Worm (Caenorhabditis elegans): ENCODE data around the gene C14A4.8.

C14A4.8 gene

DNA sequence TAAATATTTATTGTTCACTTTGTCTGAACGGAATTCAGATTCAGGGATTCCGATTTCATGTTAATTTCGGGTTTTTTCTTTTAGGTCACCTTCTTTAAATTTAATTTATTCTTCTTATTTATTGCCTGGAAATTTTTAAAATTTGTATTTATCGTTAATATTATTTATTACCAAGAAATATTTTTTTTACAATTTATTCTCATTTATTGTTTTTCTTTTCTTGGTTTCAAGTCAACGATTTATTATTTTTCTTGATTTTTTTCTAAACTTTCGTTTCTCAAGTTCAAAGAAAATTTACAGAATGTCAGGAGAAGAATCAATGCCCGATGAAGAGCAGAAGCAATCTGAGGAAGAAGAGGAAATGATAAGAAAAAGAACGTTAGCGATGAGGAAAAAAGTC lies 10.2 kb downstream of the C14A4.8 start, which contains the start of gene crn-3:
crn-3 (plus strand) TSS at position 301 of the 400 bp plus-strand sequence.
- no peak for TF ChIP-seq ztf-23 (GFP tag; IDR thresholded peaks at IDR 0.05)

ce11 chrII:10584036-10584435 lies 13.9 kb downstream of the C14A4.8 start, which contains the start of gene algn-9:
Gene algn-9, plus strand, starts transcription at chrII:10584336.
- TF ChIP-seq flt-1 (GFP tag; IDR thresholded peaks at IDR 0.05) (no peak), cog-1 (tag; optimal IDR thresholded peaks at IDR 0.05) (no peak), ztf-29 (GFP tag; IDR thresholded peaks at IDR 0.05) (no peak), ztf-23 (GFP tag; IDR thresholded peaks at IDR 0.05) (no peak)

ce11 chrII:10582318-10582717 lies 15.6 kb downstream of the C14A4.8 start, which contains the start of gene mrps-22:
Gene mrps-22, plus strand, starts transcription at chrII:10582618.
- TF ChIP-seq T22C8.4 (GFP tag; IDR thresholded peaks at IDR 0.05) (no peak), klf-2 (GFP tag; conservative IDR thresholded peaks at IDR 0.05) (no peak), ztf-23 (GFP tag; IDR thresholded peaks at IDR 0.05) (no peak), ref-1 (GFP tag; conservative IDR thresholded peaks at IDR 0.05) (no peak), ztf-29 (GFP tag; IDR thresholded peaks at IDR 0.05) (no peak), flt-1 (GFP tag; IDR thresholded peaks at IDR 0.05) (no peak), med-1 (GFP tag; optimal IDR thresholded peaks at IDR 0.05; ENCODE audit: insufficient read depth) (no peak), tab-1 (GFP tag; IDR thresholded peaks at IDR 0.05) (no peak), cog-1 (tag; optimal IDR thresholded peaks at IDR 0.05) (no peak)

- TF ChIP-seq ztf-29 (GFP tag; IDR thresholded peaks at IDR 0.05) (no peak), ref-1 (GFP tag; conservative IDR thresholded peaks at IDR 0.05) (no peak), T22C8.4 (GFP tag; IDR thresholded peaks at IDR 0.05) (no peak), ztf-23 (GFP tag; IDR thresholded peaks at IDR 0.05) (no peak), cog-1 (tag; optimal IDR thresholded peaks at IDR 0.05) (no peak), tab-1 (GFP tag; IDR thresholded peaks at IDR 0.05) (no peak), med-1 (GFP tag; optimal IDR thresholded peaks at IDR 0.05; ENCODE audit: insufficient read depth) (no peak), klf-2 (GFP tag; conservative IDR thresholded peaks at IDR 0.05) (no peak), flt-1 (GFP tag; IDR thresholded peaks at IDR 0.05) (no peak)
These were observed 17.1 kb downstream of the C14A4.8 start, which contains the start of gene dap-3 for ce11 chrII:10580833-10581232. Gene dap-3, plus strand, starts transcription at chrII:10581133.

- TF ChIP-seq T22C8.4 (GFP tag; IDR thresholded peaks at IDR 0.05) (no peak), tab-1 (GFP tag; IDR thresholded peaks at IDR 0.05) (no peak), cog-1 (tag; optimal IDR thresholded peaks at IDR 0.05) (no peak), med-1 (GFP tag; optimal IDR thresholded peaks at IDR 0.05; ENCODE audit: insufficient read depth) (no peak), klf-2 (GFP tag; conservative IDR thresholded peaks at IDR 0.05) (no peak), ref-1 (GFP tag; conservative IDR thresholded peaks at IDR 0.05) (no peak)
These were observed 18.3 kb downstream of the C14A4.8 start, which contains the start of gene dohh-1 for ce11 chrII:10579655-10580054. Gene dohh-1, plus strand, starts transcription at chrII:10579955.

DNA sequence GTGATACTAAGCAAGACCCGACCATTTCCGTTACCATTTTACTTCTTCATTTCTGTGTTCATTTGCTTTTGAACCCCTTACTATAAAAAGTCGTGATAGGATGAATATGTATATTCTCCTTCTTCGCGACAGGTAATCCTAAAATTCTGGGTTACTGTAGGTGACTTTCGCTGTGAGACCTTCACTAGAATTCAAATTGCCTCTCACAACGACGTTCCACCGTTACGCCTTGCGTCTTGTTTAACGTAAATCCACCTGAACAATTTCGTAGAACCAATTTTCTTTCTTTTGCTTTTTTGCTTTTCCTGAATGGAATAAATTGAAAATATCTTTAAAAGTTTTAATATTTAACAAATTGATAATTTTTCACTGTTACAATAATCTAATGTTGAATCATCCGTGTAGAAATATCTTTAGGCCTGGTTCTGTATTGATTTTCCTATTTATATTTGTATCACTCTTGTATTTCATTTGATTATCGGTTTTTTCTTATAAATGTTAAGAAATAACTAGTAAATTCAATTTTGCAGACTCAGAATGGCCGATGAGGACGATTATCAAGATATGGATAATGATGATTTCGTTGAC lies 19.0 kb downstream of the C14A4.8 start, which contains the start of gene rpb-6:
rpb-6 (plus strand) TSS at position 538 of the 588 bp plus-strand sequence.
- TF ChIP-seq cog-1 (tag; optimal IDR thresholded peaks at IDR 0.05) (no peak), T22C8.4 (GFP tag; IDR thresholded peaks at IDR 0.05) (no peak), ztf-29 (GFP tag; IDR thresholded peaks at IDR 0.05) (no peak), klf-2 (GFP tag; conservative IDR thresholded peaks at IDR 0.05) (no peak), tab-1 (GFP tag; IDR thresholded peaks at IDR 0.05) (no peak), ztf-23 (GFP tag; IDR thresholded peaks at IDR 0.05) (no peak)

DNA sequence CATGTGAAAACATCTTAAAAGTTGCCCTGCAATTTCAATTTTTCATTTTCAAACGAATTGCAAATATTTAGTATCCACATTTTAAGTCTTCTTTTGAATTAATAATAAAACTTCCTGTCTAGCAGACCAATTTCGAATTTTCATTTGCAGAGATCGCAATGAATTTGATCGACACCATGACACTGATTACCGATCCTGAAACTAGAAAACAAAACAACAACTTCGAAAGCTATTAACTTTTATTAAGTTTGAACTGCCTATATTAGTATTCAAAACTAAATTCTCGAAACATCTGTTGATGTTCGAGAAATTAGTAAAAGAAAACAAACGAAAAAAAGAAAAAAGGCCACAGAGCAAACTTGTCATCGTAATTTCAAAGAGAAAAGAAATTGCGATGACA lies 23.8 kb downstream of the C14A4.8 start:
- TF ChIP-seq ref-1 (GFP tag; conservative IDR thresholded peaks at IDR 0.05) = no peak
- no peak for TF ChIP-seq ztf-29 (GFP tag; IDR thresholded peaks at IDR 0.05)
- TF ChIP-seq ztf-23 (GFP tag; IDR thresholded peaks at IDR 0.05) = no peak
- no peak for TF ChIP-seq tab-1 (GFP tag; IDR thresholded peaks at IDR 0.05)
- TF ChIP-seq med-1 (GFP tag; optimal IDR thresholded peaks at IDR 0.05; ENCODE audit: insufficient read depth) = no peak
- TF ChIP-seq flt-1 (GFP tag; IDR thresholded peaks at IDR 0.05) = no peak
- TF ChIP-seq cog-1 (tag; optimal IDR thresholded peaks at IDR 0.05) = no peak
- no peak for TF ChIP-seq T22C8.4 (GFP tag; IDR thresholded peaks at IDR 0.05)
- TF ChIP-seq klf-2 (GFP tag; conservative IDR thresholded peaks at IDR 0.05) = no peak

DNA sequence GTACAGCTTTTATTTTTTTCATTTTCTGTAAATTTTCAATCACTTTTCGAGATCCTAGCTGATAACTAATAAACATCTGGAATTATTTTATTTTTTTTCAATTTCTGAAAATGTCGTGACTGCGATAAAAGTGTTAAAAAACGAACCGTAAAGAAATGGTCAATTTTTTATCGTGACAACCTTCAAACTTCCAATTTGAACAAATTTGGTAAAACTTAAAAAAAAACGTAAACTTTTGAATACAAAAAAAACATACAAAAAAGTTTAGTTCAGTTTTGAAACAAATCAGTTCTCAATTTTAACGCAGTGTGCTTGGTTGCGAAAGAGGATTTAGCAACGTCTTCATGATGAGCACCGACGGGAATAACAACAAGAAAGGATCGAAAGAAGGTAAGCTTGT lies 26.0 kb downstream of the C14A4.8 start, which contains the start of gene C06A1.3:
C06A1.3 (plus strand) TSS at position 301 of the 400 bp plus-strand sequence.
- TF ChIP-seq T22C8.4 (GFP tag; IDR thresholded peaks at IDR 0.05) (no peak), flt-1 (GFP tag; IDR thresholded peaks at IDR 0.05) (no peak)

- TF ChIP-seq flt-1 (GFP tag; IDR thresholded peaks at IDR 0.05) = no peak
- no peak for TF ChIP-seq klf-2 (GFP tag; conservative IDR thresholded peaks at IDR 0.05)
- no peak for TF ChIP-seq ztf-29 (GFP tag; IDR thresholded peaks at IDR 0.05)
- TF ChIP-seq ref-1 (GFP tag; conservative IDR thresholded peaks at IDR 0.05) = no peak
- no peak for TF ChIP-seq T22C8.4 (GFP tag; IDR thresholded peaks at IDR 0.05)
- TF ChIP-seq tab-1 (GFP tag; IDR thresholded peaks at IDR 0.05) = no peak
- no peak for TF ChIP-seq cog-1 (tag; optimal IDR thresholded peaks at IDR 0.05)
- TF ChIP-seq ztf-23 (GFP tag; IDR thresholded peaks at IDR 0.05) = no peak
- TF ChIP-seq med-1 (GFP tag; optimal IDR thresholded peaks at IDR 0.05; ENCODE audit: insufficient read depth) = no peak
These were observed 27.6 kb downstream of the C14A4.8 start, which contains the start of gene txt-13 for ce11 chrII:10570302-10570701. Gene txt-13, plus strand, starts transcription at chrII:10570602.

DNA sequence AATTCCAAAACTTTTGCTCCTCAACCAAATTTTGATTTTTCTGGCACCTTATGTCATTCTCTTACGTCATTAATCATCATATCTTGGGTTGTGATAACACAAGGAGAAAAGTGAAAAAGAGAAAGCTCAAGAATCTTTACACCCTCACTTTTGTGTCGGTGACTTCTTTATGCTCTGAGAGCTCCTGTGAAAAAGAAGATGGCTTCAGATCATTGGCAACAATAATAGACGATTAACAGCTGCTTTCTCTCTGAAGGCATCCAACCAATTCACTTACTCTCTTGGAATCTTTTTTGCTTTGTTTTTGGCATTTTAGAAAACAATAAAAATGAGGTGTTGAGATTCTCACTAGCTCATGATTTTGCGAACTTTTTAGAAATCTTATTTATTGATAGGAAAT lies 28.4 kb downstream of the C14A4.8 start:
- TF ChIP-seq med-1 (GFP tag; optimal IDR thresholded peaks at IDR 0.05; ENCODE audit: insufficient read depth) = no peak
- TF ChIP-seq tab-1 (GFP tag; IDR thresholded peaks at IDR 0.05) = no peak
- TF ChIP-seq flt-1 (GFP tag; IDR thresholded peaks at IDR 0.05) = no peak
- TF ChIP-seq cog-1 (tag; optimal IDR thresholded peaks at IDR 0.05) = no peak
- TF ChIP-seq klf-2 (GFP tag; conservative IDR thresholded peaks at IDR 0.05) = no peak
- no peak for TF ChIP-seq ztf-23 (GFP tag; IDR thresholded peaks at IDR 0.05)
- TF ChIP-seq T22C8.4 (GFP tag; IDR thresholded peaks at IDR 0.05) = no peak
- TF ChIP-seq ztf-29 (GFP tag; IDR thresholded peaks at IDR 0.05) = no peak
- no peak for TF ChIP-seq ref-1 (GFP tag; conservative IDR thresholded peaks at IDR 0.05)

Data from whole organism, midembryonic.